Fruit fly (Drosophila melanogaster) whole organism, prepupa: ENCODE measurements around the gene Hs3st-B.

Experiments used
- Blimp-1 ChIP-seq: fragments of 200-800 bp; sonication (Bioruptor generic); optimal IDR thresholded peaks from 3 replicates; lab custom pipeline; 2017; ENCODE audit warnings: missing biosample characterization, missing genetic modification characterization, mild to moderate bottlenecking, moderate library complexity, missing genetic modification reagents
- CG10631 ChIP-seq: fragments of 200-800 bp; sonication (Bioruptor generic); optimal IDR thresholded peaks from 2 replicates; lab custom pipeline; 2016; ENCODE audit warnings: missing biosample characterization, missing genetic modification characterization
- CG10669 ChIP-seq: fragments of 200-800 bp; sonication (Bioruptor generic); optimal IDR thresholded peaks from 3 replicates; lab custom pipeline; 2018; ENCODE audit warnings: missing biosample characterization, mild to moderate bottlenecking, missing genetic modification characterization, moderate library complexity
- CG11294 ChIP-seq: fragments of 200-800 bp; sonication (Bioruptor generic); IDR thresholded peaks from 2 replicates; pipeline ENCODE4 v1.3.6; 2022; ENCODE audit warnings: missing biosample characterization, missing genetic modification characterization
- CG11902 ChIP-seq: fragments of 200-800 bp; sonication (Bioruptor generic); optimal IDR thresholded peaks from 3 replicates; lab custom pipeline; 2016; ENCODE audit warnings: missing biosample characterization, missing genetic modification characterization
- CG15336 ChIP-seq: fragments of 200-800 bp; sonication (Bioruptor generic); IDR thresholded peaks from 2 replicates; pipeline ENCODE4 v1.3.6; 2022; ENCODE audit warnings: missing biosample characterization, missing genetic modification characterization
- CG1621 ChIP-seq: fragments of 200-800 bp; sonication (Bioruptor generic); optimal IDR thresholded peaks from 3 replicates; lab custom pipeline; 2018; ENCODE audit warnings: missing biosample characterization, mild to moderate bottlenecking, missing genetic modification characterization
- CG16779 ChIP-seq: fragments of 200-800 bp; sonication (Bioruptor generic); optimal IDR thresholded peaks from 3 replicates; lab custom pipeline; 2017; ENCODE audit warnings: missing biosample characterization, mild to moderate bottlenecking, missing genetic modification characterization
- CG3032 ChIP-seq: fragments of 200-800 bp; optimal IDR thresholded peaks from 2 replicates; lab custom pipeline; 2019; ENCODE audit warnings: missing biosample characterization, mild to moderate bottlenecking, missing genetic modification characterization, moderate library complexity
- CG31627 ChIP-seq: fragments of 200-800 bp; sonication (Bioruptor generic); optimal IDR thresholded peaks from 3 replicates; lab custom pipeline; 2016; ENCODE audit warnings: missing biosample characterization, missing genetic modification characterization
- CG34406 ChIP-seq: fragments of 200-800 bp; sonication (Bioruptor generic); optimal IDR thresholded peaks from 3 replicates; lab custom pipeline; 2016; ENCODE audit warnings: missing biosample characterization, missing genetic modification characterization
- CG3919 ChIP-seq: fragments of 200-800 bp; sonication (Bioruptor generic); optimal IDR thresholded peaks from 3 replicates; lab custom pipeline; 2016; ENCODE audit warnings: missing biosample characterization, missing genetic modification characterization
- CG4318 ChIP-seq: fragments of 200-800 bp; sonication (Bioruptor generic); optimal IDR thresholded peaks from 3 replicates; lab custom pipeline; 2017; ENCODE audit warnings: missing biosample characterization, mild to moderate bottlenecking, missing genetic modification characterization
- CG6163 ChIP-seq: fragments of 200-800 bp; sonication (Bioruptor generic); IDR thresholded peaks from 3 replicates; pipeline ENCODE4 v1.3.6; 2022; ENCODE audit warnings: missing biosample characterization, missing genetic modification characterization
- CG6276 ChIP-seq: fragments of 200-800 bp; sonication (Bioruptor generic); optimal IDR thresholded peaks from 2 replicates; lab custom pipeline; 2017; ENCODE audit warnings: missing biosample characterization, mild to moderate bottlenecking, missing genetic modification characterization
- CG6792 ChIP-seq: fragments of 200-800 bp; sonication (Bioruptor generic); optimal IDR thresholded peaks from 3 replicates; lab custom pipeline; 2016; ENCODE audit warnings: missing biosample characterization, missing genetic modification characterization
- CG6854 ChIP-seq: fragments of 200-800 bp; sonication (Bioruptor generic); optimal IDR thresholded peaks from 2 replicates; lab custom pipeline; 2017; ENCODE audit warnings: missing biosample characterization, mild to moderate bottlenecking, missing genetic modification characterization
- CG7368 ChIP-seq: fragments of 200-800 bp; sonication (Bioruptor generic); optimal IDR thresholded peaks from 3 replicates; lab custom pipeline; 2016; ENCODE audit warnings: missing biosample characterization, missing genetic modification characterization
- CG8119 ChIP-seq: fragments of 200-800 bp; sonication (Bioruptor generic); IDR thresholded peaks from 3 replicates; pipeline ENCODE4 v1.3.6; 2022; ENCODE audit warnings: missing biosample characterization, missing genetic modification characterization
- CG8319 ChIP-seq: fragments of 200-800 bp; sonication (Bioruptor generic); optimal IDR thresholded peaks from 3 replicates; lab custom pipeline; 2016; ENCODE audit warnings: missing biosample characterization, missing genetic modification characterization
- CG9139 ChIP-seq: fragments of 200-800 bp; sonication (Bioruptor generic); optimal IDR thresholded peaks from 3 replicates; lab custom pipeline; 2017; ENCODE audit warnings: missing biosample characterization, mild to moderate bottlenecking, missing genetic modification characterization
- Eip78C ChIP-seq: fragments of 200-800 bp; sonication (Bioruptor generic); peaks from one replicate; lab custom pipeline; 2016; ENCODE audit warnings: missing biosample characterization, missing genetic modification characterization
- Eip93F ChIP-seq: fragments of 200-800 bp; sonication (Bioruptor generic); optimal IDR thresholded peaks from 2 replicates; lab custom pipeline; 2016; ENCODE audit warnings: missing biosample characterization, mild to moderate bottlenecking, missing genetic modification characterization
- Ets21C ChIP-seq: fragments of 200-800 bp; sonication (Bioruptor generic); optimal IDR thresholded peaks from 3 replicates; lab custom pipeline; 2016; ENCODE audit warnings: missing biosample characterization, missing genetic modification characterization
- Ets96B ChIP-seq: fragments of 200-800 bp; optimal IDR thresholded peaks from 2 replicates; lab custom pipeline; 2019; ENCODE audit warnings: missing biosample characterization, mild to moderate bottlenecking, missing genetic modification characterization, moderate library complexity
- Gug ChIP-seq: fragments of 200-800 bp; sonication (Bioruptor generic); IDR thresholded peaks from 2 replicates; pipeline ENCODE4 v1.3.6; 2022; ENCODE audit warnings: missing biosample characterization, missing genetic modification characterization
- Hr38 ChIP-seq: sonication (Bioruptor generic); optimal IDR thresholded peaks from 2 replicates; lab custom pipeline; 2016; ENCODE audit warnings: missing biosample characterization, missing genetic modification characterization
- Hr39 ChIP-seq: fragments of 200-800 bp; sonication (Bioruptor generic); optimal IDR thresholded peaks from 2 replicates; lab custom pipeline; 2016; ENCODE audit warnings: missing biosample characterization, missing genetic modification characterization
- Hr4 ChIP-seq: fragments of 200-800 bp; sonication (Bioruptor generic); optimal IDR thresholded peaks from 3 replicates; lab custom pipeline; 2016; ENCODE audit warnings: missing biosample characterization, missing genetic modification characterization
- Lpt ChIP-seq: fragments of 200-800 bp; sonication (Bioruptor generic); optimal IDR thresholded peaks from 3 replicates; lab custom pipeline; 2016; ENCODE audit warnings: missing biosample characterization, missing genetic modification characterization
- Met ChIP-seq: fragments of 200-800 bp; sonication (Bioruptor generic); optimal IDR thresholded peaks from 3 replicates; lab custom pipeline; 2016; ENCODE audit warnings: missing biosample characterization, missing genetic modification characterization
- OdsH ChIP-seq: fragments of 200-800 bp; sonication (Bioruptor generic); optimal IDR thresholded peaks from 3 replicates; lab custom pipeline; 2016; ENCODE audit warnings: missing biosample characterization, missing genetic modification characterization
- Smox ChIP-seq: fragments of 200-800 bp; sonication (Bioruptor generic); optimal IDR thresholded peaks from 3 replicates; lab custom pipeline; 2016; ENCODE audit warnings: missing biosample characterization, missing genetic modification characterization
- Sox102F ChIP-seq: fragments of 200-800 bp; sonication (Bioruptor generic); optimal IDR thresholded peaks from 2 replicates; lab custom pipeline; 2016; ENCODE audit warnings: missing biosample characterization, mild to moderate bottlenecking, missing genetic modification characterization
- Sox14 ChIP-seq: fragments of 200-800 bp; sonication (Bioruptor generic); optimal IDR thresholded peaks from 3 replicates; lab custom pipeline; 2016; ENCODE audit warnings: missing biosample characterization, missing genetic modification characterization
- achi ChIP-seq: fragments of 200-800 bp; sonication (Bioruptor generic); optimal IDR thresholded peaks from 3 replicates; lab custom pipeline; 2016; ENCODE audit warnings: missing biosample characterization, missing genetic modification characterization
- cyc ChIP-seq: fragments of 200-800 bp; sonication (Bioruptor generic); optimal IDR thresholded peaks from 3 replicates; lab custom pipeline; 2016; ENCODE audit warnings: missing biosample characterization, missing genetic modification characterization
- dac ChIP-seq: fragments of 200-800 bp; sonication (Bioruptor generic); optimal IDR thresholded peaks from 2 replicates; lab custom pipeline; 2017; ENCODE audit warnings: missing biosample characterization, mild to moderate bottlenecking, missing genetic modification characterization
- eg ChIP-seq: fragments of 200-800 bp; sonication (Bioruptor generic); IDR thresholded peaks from 3 replicates; pipeline ENCODE4 v1.3.6; 2022; ENCODE audit warnings: missing biosample characterization, missing genetic modification characterization
- esn ChIP-seq: fragments of 200-800 bp; sonication (Bioruptor generic); optimal IDR thresholded peaks from 2 replicates; lab custom pipeline; 2016; ENCODE audit warnings: missing biosample characterization, mild to moderate bottlenecking, missing genetic modification characterization, moderate library complexity
- fd59A ChIP-seq: fragments of 200-800 bp; sonication (Bioruptor generic); optimal IDR thresholded peaks from 2 replicates; lab custom pipeline; 2017; ENCODE audit warnings: missing biosample characterization, mild to moderate bottlenecking, missing genetic modification characterization, missing genetic modification reagents
- fkh ChIP-seq: fragments of 200-800 bp; sonication (Bioruptor generic); optimal IDR thresholded peaks from 3 replicates; lab custom pipeline; 2017; ENCODE audit warnings: missing biosample characterization, mild to moderate bottlenecking, missing genetic modification characterization, moderate library complexity
- lz ChIP-seq: fragments of 200-800 bp; sonication (Bioruptor generic); optimal IDR thresholded peaks from 3 replicates; lab custom pipeline; 2016; ENCODE audit warnings: missing biosample characterization, missing genetic modification characterization
- net ChIP-seq: fragments of 200-800 bp; sonication (Bioruptor generic); optimal IDR thresholded peaks from 3 replicates; lab custom pipeline; 2016; ENCODE audit warnings: missing biosample characterization, missing genetic modification characterization
- spab ChIP-seq: fragments of 200-800 bp; sonication (Bioruptor generic); optimal IDR thresholded peaks from 2 replicates; lab custom pipeline; 2017; ENCODE audit warnings: missing biosample characterization, mild to moderate bottlenecking, missing genetic modification characterization, missing genetic modification reagents
- ss ChIP-seq, 2 experiments: fragments of 200-800 bp; sonication (Bioruptor generic); optimal IDR thresholded peaks; 2 replicates in 1 of 2; 3 replicates in 1 of 2; lab custom pipeline; 2017 to 2018; ENCODE audit warnings: mild to moderate bottlenecking in 2 of 2, missing biosample characterization in 2 of 2, missing genetic modification characterization in 2 of 2, moderate library complexity in 1 of 2
- svp ChIP-seq: fragments of 200-800 bp; sonication (Bioruptor generic); peaks from one replicate; lab custom pipeline; 2016; ENCODE audit warnings: missing biosample characterization, missing genetic modification characterization
- vri ChIP-seq: fragments of 200-800 bp; sonication (Bioruptor generic); optimal IDR thresholded peaks from 3 replicates; lab custom pipeline; 2016; ENCODE audit warnings: missing biosample characterization, mild to moderate bottlenecking, missing genetic modification characterization

The Hs3st-B gene

DNA sequence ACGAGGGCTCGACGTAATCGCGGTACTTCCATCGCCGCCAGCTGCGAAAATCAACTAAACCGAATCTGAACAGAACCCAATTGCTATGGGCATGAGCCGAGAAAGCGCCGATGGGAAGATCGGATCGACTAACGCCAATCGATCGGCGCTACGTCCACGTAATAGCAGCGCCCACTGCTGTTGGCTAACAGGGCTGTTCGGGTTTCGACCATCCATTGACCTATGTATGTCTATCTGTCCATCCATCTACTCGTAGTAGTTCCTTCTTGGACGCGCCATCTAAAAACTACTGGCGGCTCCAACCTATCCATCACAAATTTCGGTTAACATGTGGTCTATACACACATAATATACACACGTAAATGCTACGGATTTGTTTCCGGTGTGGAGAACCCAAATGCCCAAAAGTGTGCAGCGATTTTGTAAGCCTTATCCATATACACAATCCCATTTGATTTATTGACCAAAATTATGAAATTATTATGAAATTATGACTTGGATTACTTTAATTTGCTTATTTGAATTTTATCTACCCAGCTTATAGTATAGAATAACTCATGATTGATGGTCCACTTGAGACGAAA, 6.6 kb upstream of the Hs3st-B start, which contains the start of gene CG14196:
Gene CG14196, minus strand, starts transcription at position 51 of the 584 bp plus-strand sequence.
- no peak for TF ChIP-seq CG16779 (tag; lab: Kevin White, UChicago)
- no peak for TF ChIP-seq Lpt (GFP tag; lab: Kevin White, UChicago)
- peak; percentile 5 for TF ChIP-seq vri
- no peak for TF ChIP-seq cyc (GFP tag; lab: Kevin White, UChicago)
- TF ChIP-seq CG6854 (GFP tag; lab: Kevin White, UChicago), result no peak
- no peak for TF ChIP-seq CG6163 (GFP tag; lab: Robert Waterston, UW)
- peak; percentile 79 for TF ChIP-seq svp
- TF ChIP-seq CG8119 (GFP tag; lab: Robert Waterston, UW), result no peak
- TF ChIP-seq fkh (GFP tag; lab: Kevin White, UChicago), result no peak
- TF ChIP-seq Eip78C (GFP tag; lab: Kevin White, UChicago), result peak; percentile 52
- no peak for TF ChIP-seq Eip93F
- no peak for TF ChIP-seq ss (GFP tag; optimal IDR thresholded peaks at IDR 0.05; lab: Kevin White, UChicago)
- TF ChIP-seq Ets96B (tag; lab: Kevin White, UChicago), result no peak

DNA sequence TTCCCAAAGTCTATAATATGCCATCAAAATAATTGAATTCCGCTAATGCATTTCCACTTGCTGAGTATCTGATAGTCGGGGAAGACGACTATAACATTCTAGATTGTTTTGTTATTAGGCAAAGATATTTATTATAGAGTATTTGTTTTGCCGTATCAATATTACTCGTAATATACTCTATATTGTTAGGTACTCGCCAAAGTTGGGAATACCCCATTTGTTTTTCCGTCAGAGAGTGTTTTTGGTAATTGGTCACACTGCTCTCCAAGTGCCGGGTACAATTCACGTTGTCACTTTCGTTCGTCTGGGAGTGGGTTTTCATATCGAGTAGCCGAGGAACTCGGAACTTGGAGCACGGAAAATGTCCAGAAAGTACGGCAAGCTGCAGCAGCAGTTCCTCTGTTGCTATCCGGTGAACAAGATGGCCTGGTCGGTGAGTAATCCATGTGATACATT, 5.0 kb upstream of the Hs3st-B start, which contains the start of gene CG7889:
Gene CG7889, plus strand, starts transcription at position 253 of the 456 bp plus-strand sequence.
- TF ChIP-seq CG16779 (tag; lab: Kevin White, UChicago) (no peak), Blimp-1 (GFP tag; lab: Kevin White, UChicago) (peak; percentile 78), CG31627 (GFP tag; lab: Kevin White, UChicago) (no peak), CG8319 (GFP tag; lab: Kevin White, UChicago) (no peak), dac (GFP tag; lab: Kevin White, UChicago) (no peak), Ets96B (tag; lab: Kevin White, UChicago) (peak; percentile 19), CG3919 (GFP tag; lab: Kevin White, UChicago) (peak; percentile 39), svp (peak; percentile 62), fkh (GFP tag; lab: Kevin White, UChicago) (no peak), lz (GFP tag; lab: Kevin White, UChicago) (no peak), CG8119 (GFP tag; lab: Robert Waterston, UW) (no peak), Hr39 (GFP tag; lab: Kevin White, UChicago) (peak; percentile 7), Sox102F (GFP tag; lab: Kevin White, UChicago) (no peak), CG9139 (no peak), CG6854 (GFP tag; lab: Kevin White, UChicago) (peak; percentile 29), CG34406 (GFP tag; lab: Kevin White, UChicago) (no peak), Hr38 (GFP tag; lab: Kevin White, UChicago) (no peak), Eip78C (GFP tag; lab: Kevin White, UChicago) (peak; percentile 78), CG3032 (peak; percentile 16), fd59A (GFP tag; lab: Kevin White, UChicago) (no peak), Sox14 (GFP tag; lab: Kevin White, UChicago) (no peak), vri (no peak), CG7368 (GFP tag; lab: Kevin White, UChicago) (no peak), esn (GFP tag; lab: Kevin White, UChicago) (peak; percentile 8), ss (GFP tag; optimal IDR thresholded peaks at IDR 0.05; lab: Kevin White, UChicago) (no peak), Lpt (GFP tag; lab: Kevin White, UChicago) (no peak), CG6792 (GFP tag; lab: Kevin White, UChicago) (no peak), eg (GFP tag; lab: Robert Waterston, UW) (peak; percentile 33; the same call in 1 of the 3 replicates), CG15336 (0 out of 2 replicates have a peak, but pooled peaks have one; percentile 11), CG11902 (GFP tag; lab: Kevin White, UChicago) (no peak), CG1621 (no peak), Met (peak; percentile 18), CG6276 (GFP tag; lab: Kevin White, UChicago) (peak; percentile 4), Smox (GFP tag; lab: Kevin White, UChicago) (peak; percentile 15), net (GFP tag; lab: Kevin White, UChicago) (no peak), achi (GFP tag; lab: Kevin White, UChicago) (peak; percentile 11), spab (GFP tag; lab: Kevin White, UChicago) (no peak), Ets21C (GFP tag; lab: Kevin White, UChicago) (no peak), CG11294 (GFP tag; lab: Robert Waterston, UW) (no peak), CG4318 (no peak), Hr4 (GFP tag; lab: Kevin White, UChicago) (peak; percentile 45), OdsH (GFP tag; lab: Kevin White, UChicago) (no peak), CG10631 (GFP tag; lab: Kevin White, UChicago) (no peak), CG10669 (GFP tag; lab: Kevin White, UChicago) (peak; percentile 31), Gug (GFP tag; lab: Robert Waterston, UW) (no peak)
